Fruit fly (Drosophila melanogaster): ENCODE data around the gene Tango2.

The Tango2 gene

DNA sequence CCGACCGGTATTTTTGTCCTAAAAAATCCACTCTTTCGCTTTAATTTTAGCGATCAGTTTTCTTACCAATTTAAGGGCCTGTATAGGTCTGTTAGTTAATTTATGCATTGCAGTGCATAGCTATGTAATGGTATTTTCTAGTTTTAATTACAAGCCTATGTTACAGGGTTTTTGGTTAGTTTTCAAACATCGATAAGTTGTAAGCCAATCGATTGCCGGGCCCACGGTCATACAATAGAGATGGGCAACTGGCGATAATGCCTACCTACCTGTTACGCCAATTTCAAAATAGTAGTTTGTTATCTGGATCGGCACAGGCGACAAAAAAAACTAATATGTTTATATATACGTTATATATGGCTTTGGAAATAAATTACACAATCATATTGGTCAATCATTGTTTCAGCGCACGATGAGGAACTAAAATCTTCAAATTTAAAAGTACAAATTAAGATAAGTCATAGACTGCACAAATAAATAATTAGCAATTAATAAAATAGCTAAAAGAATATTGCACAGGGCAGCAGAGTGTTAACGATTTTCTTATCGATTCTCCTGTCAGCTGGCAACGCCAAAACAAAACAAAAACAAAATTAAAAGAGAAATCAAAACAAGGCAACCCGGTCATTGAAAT is at the start of gene Tango2, which contains the start of gene tth (continued):
- TF ChIP-seq dac (GFP tag; optimal IDR thresholded peaks at IDR 0.05) (no peak), vri (GFP tag; optimal IDR thresholded peaks at IDR 0.05) (no peak), Eip75B (GFP tag; optimal IDR thresholded peaks at IDR 0.05) (peak; percentile 84), net (GFP tag; optimal IDR thresholded peaks at IDR 0.05) (peak; percentile 77), CG16779 (tag; optimal IDR thresholded peaks at IDR 0.05) (no peak), CG6276 (GFP tag; optimal IDR thresholded peaks at IDR 0.05) (no peak), CG11902 (GFP tag; optimal IDR thresholded peaks at IDR 0.05) (peak; percentile 58), esn (GFP tag; optimal IDR thresholded peaks at IDR 0.05) (peak; percentile 93), fd85E (GFP tag; optimal IDR thresholded peaks at IDR 0.05) (peak; percentile 22)

DNA sequence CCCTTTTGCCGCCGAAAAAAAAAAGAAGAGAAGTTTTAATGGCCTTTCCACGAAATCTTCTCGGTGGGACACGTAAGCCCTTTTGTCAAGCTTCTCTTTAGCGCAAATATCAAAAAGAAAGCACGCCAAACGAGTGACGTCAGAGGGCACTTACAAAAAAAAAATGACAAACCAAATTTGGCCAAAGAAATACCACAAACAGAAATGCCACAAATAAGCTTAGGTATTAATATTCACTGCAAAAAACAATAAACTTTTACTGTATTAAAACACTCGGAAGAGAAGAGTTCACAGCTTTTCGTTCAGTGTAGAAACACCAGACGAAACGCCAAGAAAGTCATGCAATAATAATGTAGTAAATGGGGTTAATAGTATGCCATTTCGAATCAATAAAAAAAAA is 48.7 kb upstream of the Tango2 start:
- TF ChIP-seq CG8319 (GFP tag; optimal IDR thresholded peaks at IDR 0.05) (peak; percentile 14), Eip75B (GFP tag; optimal IDR thresholded peaks at IDR 0.05) (peak; percentile 52), lz (GFP tag; optimal IDR thresholded peaks at IDR 0.05) (peak; percentile 67), CG1621 (tag; optimal IDR thresholded peaks at IDR 0.05) (no peak), fd59A (GFP tag; optimal IDR thresholded peaks at IDR 0.05) (no peak), fd85E (GFP tag; optimal IDR thresholded peaks at IDR 0.05) (no peak), CG3919 (GFP tag; optimal IDR thresholded peaks at IDR 0.05) (peak; percentile 55), esn (GFP tag; optimal IDR thresholded peaks at IDR 0.05) (peak; percentile 69), ss (GFP tag; optimal IDR thresholded peaks at IDR 0.05) (peak in 1 of 2 experiments; percentile 12), eg (GFP tag; IDR thresholded peaks at IDR 0.05) (peak; percentile 21; the same call in 1 of the 3 replicates), Lpt (GFP tag; optimal IDR thresholded peaks at IDR 0.05) (no peak), CG11762 (GFP tag; optimal IDR thresholded peaks at IDR 0.05; ENCODE audit: insufficient read depth) (no peak), CG6276 (GFP tag; optimal IDR thresholded peaks at IDR 0.05) (no peak), Ets96B (tag; optimal IDR thresholded peaks at IDR 0.05) (no peak), dac (GFP tag; optimal IDR thresholded peaks at IDR 0.05) (no peak), CG9139 (GFP tag; optimal IDR thresholded peaks at IDR 0.05) (no peak), Gug (GFP tag; IDR thresholded peaks at IDR 0.05) (no peak), Hr38 (GFP tag; optimal IDR thresholded peaks at IDR 0.05) (no peak), CG16779 (tag; optimal IDR thresholded peaks at IDR 0.05) (no peak), CG3032 (tag; optimal IDR thresholded peaks at IDR 0.05) (no peak), achi (GFP tag; optimal IDR thresholded peaks at IDR 0.05) (peak; percentile 52), CG6854 (GFP tag; optimal IDR thresholded peaks at IDR 0.05) (no peak), acj6 (GFP tag; optimal IDR thresholded peaks at IDR 0.05) (peak; percentile 64), net (GFP tag; optimal IDR thresholded peaks at IDR 0.05) (peak; percentile 12), Hr4 (GFP tag; optimal IDR thresholded peaks at IDR 0.05) (peak; percentile 47), Sox14 (GFP tag; optimal IDR thresholded peaks at IDR 0.05) (peak; percentile 31), fkh (GFP tag; optimal IDR thresholded peaks at IDR 0.05) (no peak), Smox (GFP tag; optimal IDR thresholded peaks at IDR 0.05) (peak; percentile 52), pdm3 (GFP tag; optimal IDR thresholded peaks at IDR 0.05) (peak; percentile 36), CG11902 (GFP tag; optimal IDR thresholded peaks at IDR 0.05) (peak; percentile 46), cyc (GFP tag; optimal IDR thresholded peaks at IDR 0.05) (peak; percentile 59), Sox102F (GFP tag; optimal IDR thresholded peaks at IDR 0.05) (peak; percentile 72), CG32006 (GFP tag; optimal IDR thresholded peaks at IDR 0.05) (peak; percentile 32), CG8632 (GFP tag; optimal IDR thresholded peaks at IDR 0.05) (peak; percentile 49), CG10631 (GFP tag; optimal IDR thresholded peaks at IDR 0.05) (peak; percentile 38), topi (GFP tag; optimal IDR thresholded peaks at IDR 0.05) (peak; percentile 74), Met (GFP tag; optimal IDR thresholded peaks at IDR 0.05) (peak; percentile 75), CG6163 (GFP tag; IDR thresholded peaks at IDR 0.05) (peak; percentile 82), OdsH (GFP tag; optimal IDR thresholded peaks at IDR 0.05) (peak; percentile 31), Eip78C (GFP tag) (peak; percentile 92), Hr39 (GFP tag; optimal IDR thresholded peaks at IDR 0.05) (peak; percentile 57), CG6792 (GFP tag; optimal IDR thresholded peaks at IDR 0.05) (peak; percentile 38), CG4318 (GFP tag; optimal IDR thresholded peaks at IDR 0.05) (no peak), Blimp-1 (GFP tag; optimal IDR thresholded peaks at IDR 0.05) (no peak), CG8119 (GFP tag; IDR thresholded peaks at IDR 0.05) (peak; percentile 42; the same call in 1 of the 3 replicates), Sox15 (GFP tag; optimal IDR thresholded peaks at IDR 0.05) (peak; percentile 22), CG7368 (GFP tag; optimal IDR thresholded peaks at IDR 0.05) (peak; percentile 56)
